Worm (Caenorhabditis elegans) whole organism, early embryonic: Measurements from ENCODE around the gene F13A2.3.

Experiments
- B0310.2 ChIP-seq: sonication (generic microtip); optimal IDR thresholded peaks from 2 replicates; lab custom pipeline; 2016; ENCODE audit warnings: mild to moderate bottlenecking, missing genetic modification characterization, missing compliant biosample characterization
- F13C5.2 ChIP-seq: sonication (generic microtip); optimal IDR thresholded peaks from 2 replicates; lab custom pipeline; 2017; ENCODE audit warnings: mild to moderate bottlenecking, missing genetic modification characterization, inconsistent platforms, missing compliant biosample characterization
- aly-1 ChIP-seq: sonication (generic microtip); optimal IDR thresholded peaks from 2 replicates; lab custom pipeline; 2016; ENCODE audit warnings: missing genetic modification characterization, missing compliant biosample characterization
- ama-1 ChIP-seq: fragments of 150-350 bp; optimal IDR thresholded peaks from 2 replicates; lab custom pipeline; 2014
- ceh-13 ChIP-seq: fragments of 200-800 bp; sonication (Bioruptor generic); optimal IDR thresholded peaks from 2 replicates; lab custom pipeline; 2018; ENCODE audit warnings: mild to moderate bottlenecking, missing genetic modification characterization, missing compliant biosample characterization
- ceh-36 ChIP-seq: sonication (generic microtip); optimal IDR thresholded peaks from 2 replicates; lab custom pipeline; 2016; ENCODE audit warnings: missing genetic modification characterization, inconsistent platforms, missing compliant biosample characterization
- ets-7 ChIP-seq: sonication (generic microtip); optimal IDR thresholded peaks from 2 replicates; lab custom pipeline; 2016; ENCODE audit warnings: missing genotype, missing genetic modification characterization, missing compliant biosample characterization
- flt-1 ChIP-seq: fragments of 200-800 bp; sonication (Bioruptor generic); IDR thresholded peaks from 2 replicates; pipeline ENCODE4 v1.3.6; 2022; ENCODE audit warnings: missing genetic modification characterization, missing compliant biosample characterization
- hmbx-1 ChIP-seq: sonication (generic microtip); optimal IDR thresholded peaks from 2 replicates; lab custom pipeline; 2016; ENCODE audit warnings: mild to moderate bottlenecking, missing genetic modification characterization, missing compliant biosample characterization
- hmg-4 ChIP-seq: fragments of 200-800 bp; sonication (Bioruptor generic); optimal IDR thresholded peaks from 2 replicates; lab custom pipeline; 2018; ENCODE audit warnings: mild to moderate bottlenecking, missing genetic modification characterization, missing compliant biosample characterization
- hnd-1 ChIP-seq: sonication (generic microtip); optimal IDR thresholded peaks from 2 replicates; lab custom pipeline; 2016; ENCODE audit warnings: missing genetic modification characterization, missing compliant biosample characterization
- pes-1 ChIP-seq: fragments of 200-800 bp; sonication (Bioruptor generic); IDR thresholded peaks from 2 replicates; pipeline ENCODE4 v1.3.6; 2022; ENCODE audit warnings: missing genetic modification reagents, missing genetic modification characterization, missing compliant biosample characterization
- scrt-1 ChIP-seq: fragments of 200-800 bp; sonication (Bioruptor generic); IDR thresholded peaks from 2 replicates; pipeline ENCODE4 v1.3.6; 2022; ENCODE audit warnings: missing genetic modification characterization, missing compliant biosample characterization
- sea-1 ChIP-seq: fragments of 200-800 bp; sonication (Bioruptor generic); conservative IDR thresholded peaks from 2 replicates; pipeline ENCODE4 v1.3.6; 2022; ENCODE audit warnings: missing genetic modification characterization, missing compliant biosample characterization
- tbx-11 ChIP-seq: fragments of 200-800 bp; sonication (Bioruptor generic); IDR thresholded peaks from 2 replicates; pipeline ENCODE4 v1.3.6; 2022; ENCODE audit warnings: missing genetic modification characterization, missing compliant biosample characterization
- tbx-37 ChIP-seq: fragments of 200-800 bp; sonication (Bioruptor generic); conservative IDR thresholded peaks from 2 replicates; pipeline ENCODE4 v1.3.6; 2022; ENCODE audit warnings: missing genetic modification reagents, missing genetic modification characterization, missing compliant biosample characterization
- tra-4 ChIP-seq: sonication (generic microtip); optimal IDR thresholded peaks from 2 replicates; lab custom pipeline; 2017; ENCODE audit warnings: missing genetic modification characterization, missing compliant biosample characterization

The F13A2.3 gene

ce11 chrV:4374625-4375024 is 21.5 kb downstream of the F13A2.3 start, which contains the start of gene neg-1:
Gene neg-1, minus strand, starts transcription at chrV:4374874.
- no peak for TF ChIP-seq F13C5.2 (tag; lab: Kevin White, UChicago)
- no peak for TF ChIP-seq flt-1 (GFP tag; lab: Robert Waterston, UW)

- no peak for TF ChIP-seq B0310.2 (tag; lab: Kevin White, UChicago)
Observed at ce11 chrV:4373656-4374055, 22.5 kb downstream of the F13A2.3 start.

ce11 chrV:4372986-4373385 is 23.2 kb downstream of the F13A2.3 start:
- TF ChIP-seq ets-7: no peak
- TF ChIP-seq scrt-1 (GFP tag; lab: Robert Waterston, UW): no peak

ce11 chrV:4371309-4371933 is 24.7 kb downstream of the F13A2.3 start, which contains the start of the genes gmpr-1 and fipp-1:
Gene gmpr-1, minus strand, starts transcription at chrV:4371383.
Gene fipp-1, plus strand, starts transcription at chrV:4371807.
- no peak for TF ChIP-seq tbx-37 (GFP tag; lab: Robert Waterston, UW)

- TF ChIP-seq hnd-1 (tag; lab: Kevin White, UChicago) (no peak), F13C5.2 (tag; lab: Kevin White, UChicago) (no peak), pes-1 (no peak), ceh-36 (no peak), ceh-13 (GFP tag; lab: Kevin White, UChicago) (no peak), tra-4 (tag; lab: Kevin White, UChicago) (no peak), hmg-4 (GFP tag; lab: Kevin White, UChicago) (no peak), tbx-11 (GFP tag; lab: Robert Waterston, UW) (no peak), ama-1 (no peak), flt-1 (GFP tag; lab: Robert Waterston, UW) (no peak), scrt-1 (GFP tag; lab: Robert Waterston, UW) (no peak), aly-1 (no peak), tbx-37 (GFP tag; lab: Robert Waterston, UW) (no peak), ets-7 (no peak), B0310.2 (tag; lab: Kevin White, UChicago) (no peak)
Observed at ce11 chrV:4370515-4370914, 25.6 kb downstream of the F13A2.3 start.

ce11 chrV:4366440-4366839 is 29.7 kb downstream of the F13A2.3 start, which contains the start of gene F32D1.11:
Gene F32D1.11, minus strand, starts transcription at chrV:4366540.
- TF ChIP-seq flt-1 (GFP tag; lab: Robert Waterston, UW): no peak

- TF ChIP-seq ceh-13 (GFP tag; lab: Kevin White, UChicago) (no peak), tbx-11 (GFP tag; lab: Robert Waterston, UW) (no peak), tbx-37 (GFP tag; lab: Robert Waterston, UW) (no peak), F13C5.2 (tag; lab: Kevin White, UChicago) (no peak)
Observed at ce11 chrV:4364517-4364916, 31.6 kb downstream of the F13A2.3 start, which contains the start of gene grl-13. Gene grl-13, minus strand, starts transcription at chrV:4364617.

ce11 chrV:4361505-4361904 is 34.7 kb downstream of the F13A2.3 start, which contains the start of gene F32D1.3:
Gene F32D1.3, minus strand, starts transcription at chrV:4361569.
- TF ChIP-seq ets-7: no peak
- TF ChIP-seq tbx-37 (GFP tag; lab: Robert Waterston, UW): no peak
- TF ChIP-seq scrt-1 (GFP tag; lab: Robert Waterston, UW): no peak
- no peak for TF ChIP-seq F13C5.2 (tag; lab: Kevin White, UChicago)
- TF ChIP-seq sea-1 (GFP tag; lab: Robert Waterston, UW): no peak
- TF ChIP-seq hmg-4 (GFP tag; lab: Kevin White, UChicago): no peak
- no peak for TF ChIP-seq hnd-1 (tag; lab: Kevin White, UChicago)
- TF ChIP-seq B0310.2 (tag; lab: Kevin White, UChicago): no peak
- no peak for TF ChIP-seq tbx-11 (GFP tag; lab: Robert Waterston, UW)
- no peak for TF ChIP-seq ceh-13 (GFP tag; lab: Kevin White, UChicago)
- no peak for TF ChIP-seq aly-1
- TF ChIP-seq ceh-36: no peak
- TF ChIP-seq pes-1: no peak
- TF ChIP-seq flt-1 (GFP tag; lab: Robert Waterston, UW): no peak
- TF ChIP-seq tra-4 (tag; lab: Kevin White, UChicago): no peak
- no peak for TF ChIP-seq ama-1
- no peak for TF ChIP-seq hmbx-1 (tag; lab: Kevin White, UChicago)

ce11 chrV:4360018-4360417 is 36.1 kb downstream of the F13A2.3 start:
- TF ChIP-seq flt-1 (GFP tag; lab: Robert Waterston, UW) (no peak), hmg-4 (GFP tag; lab: Kevin White, UChicago) (no peak), ceh-13 (GFP tag; lab: Kevin White, UChicago) (no peak), hnd-1 (tag; lab: Kevin White, UChicago) (no peak), ets-7 (no peak), tbx-11 (GFP tag; lab: Robert Waterston, UW) (no peak)
